Fruit fly (Drosophila melanogaster): ENCODE measurements around the gene CG16974.

DNA sequence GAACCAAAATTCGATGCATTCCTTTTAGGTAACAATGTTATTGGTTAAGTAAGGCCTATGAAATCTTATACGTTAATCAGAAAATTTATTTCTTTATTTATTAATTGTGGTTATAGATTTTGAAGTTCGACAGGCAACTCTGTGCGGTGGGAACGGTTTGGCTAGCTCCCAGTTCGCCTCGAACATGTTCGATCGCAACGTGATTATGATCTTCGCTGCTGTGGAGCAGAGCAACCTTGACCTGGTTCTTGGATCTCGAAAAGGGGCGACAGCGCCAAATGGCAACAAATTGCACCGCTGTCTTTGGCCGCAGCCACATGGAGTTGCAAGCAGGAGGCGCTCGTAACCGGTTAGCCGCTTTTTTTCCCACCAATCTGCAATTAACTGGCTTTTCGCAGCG is 37.5 kb downstream of the CG16974 start:
- TF ChIP-seq Sox14 (GFP tag; optimal IDR thresholded peaks at IDR 0.05) (no peak), CG6276 (GFP tag; optimal IDR thresholded peaks at IDR 0.05) (no peak)

Data from whole organism, prepupa.